Worm (Caenorhabditis elegans) whole organism, L3 larva: ENCODE results near the gene srsx-36.
"Not testable (repeated sequence)": the region's sequence is repeated elsewhere in the genome, so short reads cannot be mapped to it uniquely, and the experiment has no call there.

Experiments
- R02D3.7 ChIP-seq: fragments of 150-350 bp; optimal IDR thresholded peaks from 2 replicates; lab custom pipeline; 2014; ENCODE audit warnings: missing biosample characterization, missing genetic modification characterization
- ZK546.5 ChIP-seq: sonication (generic microtip); optimal IDR thresholded peaks from 2 replicates; lab custom pipeline; 2017; ENCODE audit warnings: missing biosample characterization, missing genetic modification characterization
- ceh-82 ChIP-seq: fragments of 150-350 bp; optimal IDR thresholded peaks from 2 replicates; lab custom pipeline; 2014; ENCODE audit warnings: missing biosample characterization, missing genetic modification characterization
- ceh-9 ChIP-seq: sonication (generic microtip); optimal IDR thresholded peaks from 2 replicates; lab custom pipeline; 2018; ENCODE audit warnings: missing biosample characterization, missing genetic modification characterization
- daf-12 ChIP-seq: fragments of 150-350 bp; optimal IDR thresholded peaks from 2 replicates; lab custom pipeline; 2014; ENCODE audit warnings: missing biosample characterization, missing genetic modification reagents, missing genetic modification characterization
- egl-27 ChIP-seq: sonication (generic microtip); optimal IDR thresholded peaks from 4 replicates; lab custom pipeline; 2017; ENCODE audit warnings: missing biosample characterization, missing genetic modification reagents, missing genetic modification characterization
- egl-5 ChIP-seq: fragments of 150-350 bp; optimal IDR thresholded peaks from 2 replicates; lab custom pipeline; 2017; ENCODE audit warnings: missing biosample characterization, missing genetic modification reagents, missing genetic modification characterization, inconsistent platforms
- elt-1 ChIP-seq: fragments of 150-350 bp; optimal IDR thresholded peaks from 2 replicates; lab custom pipeline; 2014; ENCODE audit warnings: missing biosample characterization, missing genetic modification characterization
- eor-1 ChIP-seq, 2 experiments: fragments of 150-350 bp; optimal IDR thresholded peaks; 2 replicates each; lab custom pipeline; 2014 to 2018; ENCODE audit warnings: missing biosample characterization in 2 of 2, missing genetic modification characterization in 2 of 2
- fkh-10 ChIP-seq: sonication (generic microtip); optimal IDR thresholded peaks from 2 replicates; lab custom pipeline; 2017; ENCODE audit warnings: missing biosample characterization, missing genetic modification reagents, missing genetic modification characterization
- fos-1 ChIP-seq: fragments of 150-350 bp; optimal IDR thresholded peaks from 2 replicates; lab custom pipeline; 2014; ENCODE audit warnings: missing biosample characterization, missing genetic modification characterization
- hmg-11 ChIP-seq: sonication (generic microtip); optimal IDR thresholded peaks from 2 replicates; lab custom pipeline; 2016; ENCODE audit warnings: missing genetic modification characterization, missing compliant biosample characterization
- jun-1 ChIP-seq: fragments of 150-350 bp; optimal IDR thresholded peaks from 2 replicates; lab custom pipeline; 2014; ENCODE audit warnings: missing biosample characterization, missing genetic modification reagents, missing genetic modification characterization
- lin-39 ChIP-seq: fragments of 150-350 bp; optimal IDR thresholded peaks from 2 replicates; lab custom pipeline; 2018; ENCODE audit warnings: missing biosample characterization, missing genetic modification reagents, missing genetic modification characterization
- lsy-12 ChIP-seq: sonication (generic microtip); optimal IDR thresholded peaks from 2 replicates; lab custom pipeline; 2016; ENCODE audit warnings: mild to moderate bottlenecking, missing genetic modification characterization, missing compliant biosample characterization
- mdl-1 ChIP-seq: fragments of 150-350 bp; optimal IDR thresholded peaks from 2 replicates; lab custom pipeline; 2014; ENCODE audit warnings: missing biosample characterization, missing genetic modification characterization
- mml-1 ChIP-seq: fragments of 150-350 bp; sonication (generic microtip); optimal IDR thresholded peaks from 3 replicates; lab custom pipeline; 2014; ENCODE audit warnings: missing biosample characterization, missing genetic modification characterization
- nhr-11 ChIP-seq: fragments of 150-350 bp; optimal IDR thresholded peaks from 2 replicates; lab custom pipeline; 2014; ENCODE audit warnings: missing biosample characterization, missing genetic modification characterization
- nhr-237 ChIP-seq: fragments of 150-350 bp; optimal IDR thresholded peaks from 2 replicates; lab custom pipeline; 2014; ENCODE audit warnings: missing biosample characterization, missing genetic modification characterization
- nhr-25 ChIP-seq: sonication (generic microtip); optimal IDR thresholded peaks from 2 replicates; lab custom pipeline; 2017; ENCODE audit warnings: missing biosample characterization, missing genetic modification characterization
- nhr-28 ChIP-seq: fragments of 150-350 bp; optimal IDR thresholded peaks from 2 replicates; lab custom pipeline; 2014; ENCODE audit warnings: missing biosample characterization, missing genetic modification characterization
- nhr-43 ChIP-seq: sonication (generic microtip); optimal IDR thresholded peaks from 2 replicates; lab custom pipeline; 2016; ENCODE audit warnings: mild to moderate bottlenecking, missing genetic modification characterization, missing compliant biosample characterization; ENCODE audit not compliant: poor library complexity, severe bottlenecking
- nhr-67 ChIP-seq: fragments of 150-350 bp; optimal IDR thresholded peaks from 2 replicates; lab custom pipeline; 2014; ENCODE audit warnings: missing biosample characterization, missing genetic modification characterization
- nhr-76 ChIP-seq: fragments of 150-350 bp; sonication (generic microtip); optimal IDR thresholded peaks from 5 replicates; lab custom pipeline; 2014; ENCODE audit warnings: missing biosample characterization, missing genetic modification characterization
- pqm-1 ChIP-seq: fragments of 150-350 bp; optimal IDR thresholded peaks from 2 replicates; lab custom pipeline; 2017; ENCODE audit warnings: missing biosample characterization, missing genetic modification characterization, inconsistent platforms
- unc-39 ChIP-seq: sonication (generic microtip); optimal IDR thresholded peaks from 4 replicates; lab custom pipeline; 2017; ENCODE audit warnings: missing biosample characterization, missing genetic modification characterization
- unc-62 ChIP-seq: fragments of 150-350 bp; sonication (generic microtip); optimal IDR thresholded peaks from 4 replicates; lab custom pipeline; 2014; ENCODE audit warnings: missing biosample characterization, missing genetic modification reagents, missing genetic modification characterization
- zag-1 ChIP-seq: fragments of 150-350 bp; optimal IDR thresholded peaks from 2 replicates; lab custom pipeline; 2014; ENCODE audit warnings: missing biosample characterization, missing genetic modification characterization
- ztf-11 ChIP-seq: fragments of 150-350 bp; optimal IDR thresholded peaks from 2 replicates; lab custom pipeline; 2014; ENCODE audit warnings: missing biosample characterization, missing genetic modification characterization

The srsx-36 gene

DNA sequence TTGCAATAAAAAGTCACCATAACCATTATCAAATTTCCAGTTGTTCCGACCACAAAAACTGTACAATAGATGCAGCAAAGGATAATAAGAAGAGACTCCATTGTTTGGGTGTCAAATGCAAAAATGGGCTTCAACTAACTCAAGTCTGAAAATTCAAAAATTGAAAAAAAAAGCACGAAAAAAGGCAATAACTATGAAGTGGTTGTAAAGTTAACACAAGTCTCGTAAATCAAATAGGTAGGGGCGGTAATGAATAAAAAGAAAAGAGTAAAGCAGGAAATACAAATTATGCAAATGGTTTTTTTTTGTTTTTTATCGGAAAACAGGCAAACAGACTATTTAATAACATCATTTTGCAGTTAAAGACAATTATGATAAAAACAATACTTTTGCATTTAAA lies 2.0 kb downstream of the srsx-36 start, which contains the start of gene srsx-38:
TSS of gene srsx-38 (minus strand) at position 101 of the 400 bp plus-strand sequence.
- not testable (repeated sequence) for TF ChIP-seq ceh-82 (tag; lab: Kevin White, UChicago); jun-1; fos-1 (tag; lab: Kevin White, UChicago)
- TF ChIP-seq, all 47 proteins: peak for 0; not testable (repeated sequence) for 47

DNA sequence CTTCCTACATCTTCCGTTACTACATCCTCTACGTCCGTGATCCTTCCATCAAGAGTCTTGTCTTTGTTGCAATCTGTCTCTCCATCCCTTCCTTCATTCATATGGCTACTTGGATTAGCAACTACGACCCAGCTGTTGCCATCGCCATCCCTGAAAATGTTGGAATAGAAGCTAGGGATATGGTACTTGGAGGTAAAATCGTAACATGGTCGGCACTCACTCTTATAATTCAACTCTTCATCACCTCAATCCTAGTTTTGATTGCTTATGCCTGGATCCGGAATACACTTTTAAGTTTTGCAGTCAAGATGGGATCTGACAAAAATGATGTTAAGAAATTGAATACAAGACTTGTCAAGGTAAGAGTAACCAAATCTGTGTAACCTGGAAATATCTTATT lies 5.7 kb downstream of the srsx-36 start, which contains the start of gene T26E4.18:
TSS of gene T26E4.18 (minus strand) at position 101 of the 400 bp plus-strand sequence.
- not testable (repeated sequence) for TF ChIP-seq lsy-12, nhr-67, mdl-1 (tag; lab: Kevin White, UChicago)
- TF ChIP-seq, all 47 proteins: peak for 0; not testable (repeated sequence) for 47

- TF ChIP-seq ztf-11 (tag; lab: Kevin White, UChicago); ZK546.5 (tag; lab: Kevin White, UChicago); zag-1: not testable (repeated sequence)
These were observed 6.4 kb downstream of the srsx-36 start, which contains the start of gene srd-27 for ce11 chrV:15803079-15803478. srd-27 (plus strand) TSS chrV:15803379.

- not testable (repeated sequence) for TF ChIP-seq eor-1 (tag; optimal IDR thresholded peaks at IDR 0.05; lab: Kevin White, UChicago); fkh-10; nhr-237 (tag; lab: Kevin White, UChicago)
These were observed 6.8 kb downstream of the srsx-36 start, which contains the start of gene T26E4.9 for ce11 chrV:15802623-15803022. T26E4.9 (minus strand) TSS chrV:15802723.

- no peak for TF ChIP-seq egl-27 (tag; lab: Kevin White, UChicago)
- TF ChIP-seq nhr-76 (tag; lab: Kevin White, UChicago): no peak
- TF ChIP-seq jun-1: no peak
- no peak for TF ChIP-seq ceh-82 (tag; lab: Kevin White, UChicago)
- TF ChIP-seq ceh-9 (tag; lab: Kevin White, UChicago): no peak
- no peak for TF ChIP-seq nhr-11 (tag; lab: Kevin White, UChicago)
- TF ChIP-seq unc-39 (tag; lab: Kevin White, UChicago): no peak
- TF ChIP-seq pqm-1 (tag; lab: Kevin White, UChicago): no peak
- TF ChIP-seq daf-12 (tag; lab: Kevin White, UChicago): no peak
- no peak for TF ChIP-seq mml-1 (tag; lab: Kevin White, UChicago)
- no peak for TF ChIP-seq egl-5 (tag; lab: Kevin White, UChicago)
- TF ChIP-seq elt-1 (tag; lab: Kevin White, UChicago): no peak
- no peak for TF ChIP-seq nhr-237 (tag; lab: Kevin White, UChicago)
- TF ChIP-seq lin-39 (tag; lab: Kevin White, UChicago): no peak
- no peak for TF ChIP-seq zag-1
- TF ChIP-seq unc-62 (GFP tag; lab: Kevin White, UChicago): no peak
- TF ChIP-seq R02D3.7 (tag; lab: Kevin White, UChicago): no peak
- no peak for TF ChIP-seq hmg-11 (tag; lab: Kevin White, UChicago)
These were observed 11.3 kb downstream of the srsx-36 start, which contains the start of gene T26E4.10 for ce11 chrV:15798108-15798507. T26E4.10 (minus strand) TSS chrV:15798208.

DNA sequence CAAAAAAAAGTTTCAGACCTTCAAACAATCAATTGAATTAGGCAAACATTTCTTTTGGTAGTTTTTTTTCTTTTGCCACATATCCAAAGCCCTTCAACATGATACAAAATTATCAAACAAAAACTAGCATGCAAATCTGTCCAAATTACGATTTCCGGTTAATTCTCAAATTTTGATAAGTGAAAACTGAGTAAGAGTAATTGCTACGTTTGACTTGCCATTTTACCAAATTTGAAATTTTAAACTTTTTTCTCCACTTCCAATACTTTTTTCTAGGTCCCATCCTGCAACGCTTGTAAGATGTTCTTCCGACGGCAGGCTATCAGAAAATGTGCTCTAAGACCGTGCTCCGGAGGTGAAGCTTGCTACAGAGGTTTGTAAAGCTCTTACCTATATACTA lies 13.4 kb downstream of the srsx-36 start, which contains the start of gene nhr-223:
TSS of gene nhr-223 (plus strand) at position 301 of the 400 bp plus-strand sequence.
- TF ChIP-seq nhr-43: no peak
- TF ChIP-seq nhr-25: no peak
- TF ChIP-seq nhr-28 (tag; lab: Kevin White, UChicago): no peak

DNA sequence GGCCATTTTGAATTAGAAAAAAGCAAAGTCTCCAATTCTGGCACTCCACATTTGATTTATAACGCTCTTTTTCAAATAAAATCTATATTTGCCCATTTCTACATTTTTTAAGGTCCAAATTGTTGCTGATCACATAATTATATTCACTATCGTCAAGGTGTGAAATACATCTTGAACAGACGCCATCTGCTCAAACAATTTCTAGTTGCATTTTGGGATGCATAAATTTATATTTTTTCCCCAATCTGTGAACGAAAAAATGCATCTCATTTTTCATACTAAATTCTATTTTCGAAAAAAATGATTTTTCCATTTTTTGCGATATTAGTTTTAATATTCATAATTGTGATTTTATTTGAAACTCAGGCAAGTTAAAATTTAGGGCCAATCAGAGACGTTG lies 16.2 kb downstream of the srsx-36 start, which contains the start of gene T26E4.7:
TSS of gene T26E4.7 (plus strand) at position 301 of the 400 bp plus-strand sequence.
- no peak for TF ChIP-seq daf-12 (tag; lab: Kevin White, UChicago)
- no peak for TF ChIP-seq fkh-10
